Worm (Caenorhabditis elegans) whole organism, L4 larva: ENCODE measurements around the gene clec-3.

Experiments used
- T20F7.1 ChIP-seq: fragments of 200-800 bp; sonication (Bioruptor generic); optimal IDR thresholded peaks from 2 replicates; lab custom pipeline; 2018; ENCODE audit warnings: mild to moderate bottlenecking, missing genetic modification characterization, missing compliant biosample characterization
- Y48G9A.11 ChIP-seq: fragments of 200-800 bp; sonication (Bioruptor generic); IDR thresholded peaks from 2 replicates; pipeline ENCODE4 v1.3.6; 2022; ENCODE audit warnings: missing genetic modification reagents, missing genetic modification characterization, missing compliant biosample characterization
- Y75B8A.6 ChIP-seq: fragments of 200-800 bp; sonication (Bioruptor generic); IDR thresholded peaks from 2 replicates; pipeline ENCODE4 v1.3.6; 2022; ENCODE audit warnings: missing genetic modification reagents, missing genetic modification characterization, missing compliant biosample characterization
- aha-1 ChIP-seq: fragments of 150-350 bp; peaks from one replicate; lab custom pipeline; 2014; ENCODE audit warnings: missing biosample characterization, missing genetic modification characterization
- arid-1 ChIP-seq: fragments of 200-800 bp; sonication (Bioruptor generic); conservative IDR thresholded peaks from 2 replicates; pipeline ENCODE4 v1.3.6; 2022; ENCODE audit warnings: missing genetic modification reagents, missing genetic modification characterization, missing compliant biosample characterization
- attf-4 ChIP-seq: sonication (generic microtip); optimal IDR thresholded peaks from 3 replicates; lab custom pipeline; 2017; ENCODE audit warnings: missing biosample characterization, missing genetic modification characterization
- ceh-44 ChIP-seq: fragments of 200-800 bp; sonication (Bioruptor generic); IDR thresholded peaks from 2 replicates; pipeline ENCODE4 v1.3.6; 2022; ENCODE audit warnings: missing genetic modification reagents, missing genetic modification characterization, missing compliant biosample characterization
- ceh-62 ChIP-seq: sonication (generic microtip); optimal IDR thresholded peaks from 2 replicates; lab custom pipeline; 2017; ENCODE audit warnings: missing biosample characterization, missing genetic modification characterization
- ces-1 ChIP-seq: fragments of 150-350 bp; sonication (generic microtip); optimal IDR thresholded peaks from 4 replicates; lab custom pipeline; 2014; ENCODE audit warnings: missing biosample characterization, missing genetic modification reagents, missing genetic modification characterization
- ctbp-1 ChIP-seq: fragments of 200-800 bp; sonication (Bioruptor generic); IDR thresholded peaks from 2 replicates; pipeline ENCODE4 v1.3.6; 2022; ENCODE audit warnings: missing genetic modification reagents, missing genetic modification characterization, missing compliant biosample characterization
- daf-16 ChIP-seq, 3 experiments: sonication (generic microtip); optimal IDR thresholded peaks; 2 replicates each; lab custom pipeline; 2016 to 2017; ENCODE audit warnings: missing genetic modification characterization in 3 of 3, missing genetic modification reagents in 3 of 3, mild to moderate bottlenecking in 2 of 3, missing compliant biosample characterization in 2 of 3, missing biosample characterization in 1 of 3, moderate library complexity in 1 of 3
- dmd-6 ChIP-seq: fragments of 200-800 bp; sonication (Bioruptor generic); IDR thresholded peaks from 2 replicates; pipeline ENCODE4 v1.3.6; 2022; ENCODE audit warnings: missing genetic modification reagents, missing genetic modification characterization, missing compliant biosample characterization
- dmd-9 ChIP-seq: fragments of 200-800 bp; sonication (Bioruptor generic); IDR thresholded peaks from 2 replicates; pipeline ENCODE4 v1.3.6; 2022; ENCODE audit warnings: missing genetic modification reagents, missing genetic modification characterization, missing compliant biosample characterization
- dpl-1 ChIP-seq: fragments of 150-350 bp; optimal IDR thresholded peaks from 2 replicates; lab custom pipeline; 2014; ENCODE audit warnings: missing biosample characterization, missing genetic modification reagents, missing genetic modification characterization
- duxl-1 ChIP-seq: sonication (generic microtip); optimal IDR thresholded peaks from 2 replicates; lab custom pipeline; 2016; ENCODE audit warnings: mild to moderate bottlenecking, missing genetic modification characterization, moderate library complexity, missing compliant biosample characterization; ENCODE audit not compliant: poor library complexity
- dve-1 ChIP-seq: sonication (generic microtip); optimal IDR thresholded peaks from 2 replicates; lab custom pipeline; 2017; ENCODE audit warnings: antibody characterized with exemption, mild to moderate bottlenecking, missing genetic modification characterization, missing compliant biosample characterization; ENCODE audit not compliant: insufficient read depth
- egl-43 ChIP-seq: fragments of 200-800 bp; sonication (Bioruptor generic); IDR thresholded peaks from 2 replicates; pipeline ENCODE4 v1.3.6; 2022; ENCODE audit warnings: missing genetic modification reagents, missing genetic modification characterization, missing compliant biosample characterization
- gei-8 ChIP-seq: fragments of 200-800 bp; sonication (Bioruptor generic); optimal IDR thresholded peaks from 2 replicates; lab custom pipeline; 2018; ENCODE audit warnings: mild to moderate bottlenecking, missing genetic modification characterization, missing compliant biosample characterization
- hlh-11 ChIP-seq: fragments of 200-800 bp; sonication (Bioruptor generic); optimal IDR thresholded peaks from 2 replicates; lab custom pipeline; 2018; ENCODE audit warnings: mild to moderate bottlenecking, missing genetic modification characterization, missing compliant biosample characterization
- hlh-30 ChIP-seq: sonication (generic microtip); optimal IDR thresholded peaks from 2 replicates; lab custom pipeline; 2017; ENCODE audit warnings: antibody characterized with exemption, mild to moderate bottlenecking, missing genetic modification characterization, missing compliant biosample characterization; ENCODE audit not compliant: insufficient read depth
- hmg-1.1 ChIP-seq: fragments of 200-800 bp; sonication (Bioruptor generic); IDR thresholded peaks from 2 replicates; pipeline ENCODE4 v1.3.6; 2022; ENCODE audit warnings: missing genetic modification reagents, missing genetic modification characterization, missing compliant biosample characterization
- jun-1 ChIP-seq: fragments of 150-350 bp; optimal IDR thresholded peaks from 2 replicates; lab custom pipeline; 2014; ENCODE audit warnings: missing biosample characterization, missing genetic modification reagents, missing genetic modification characterization
- lim-7 ChIP-seq: fragments of 200-800 bp; sonication (Bioruptor generic); IDR thresholded peaks from 2 replicates; pipeline ENCODE4 v1.3.6; 2022; ENCODE audit warnings: missing genetic modification characterization, missing compliant biosample characterization
- lin-1 ChIP-seq: fragments of 200-800 bp; sonication (Bioruptor generic); IDR thresholded peaks from 2 replicates; pipeline ENCODE4 v1.3.6; 2022; ENCODE audit warnings: missing genetic modification reagents, missing genetic modification characterization, missing compliant biosample characterization
- lin-13 ChIP-seq: fragments of 150-350 bp; optimal IDR thresholded peaks from 2 replicates; lab custom pipeline; 2014; ENCODE audit warnings: missing biosample characterization, missing genetic modification reagents, missing genetic modification characterization
- lin-38 ChIP-seq: fragments of 200-800 bp; sonication (Bioruptor generic); IDR thresholded peaks from 2 replicates; pipeline ENCODE4 v1.3.6; 2022; ENCODE audit warnings: missing genetic modification reagents, missing genetic modification characterization, missing compliant biosample characterization
- lin-39 ChIP-seq: fragments of 150-350 bp; optimal IDR thresholded peaks from 2 replicates; lab custom pipeline; 2014; ENCODE audit warnings: missing biosample characterization, missing genetic modification reagents, missing genetic modification characterization
- lir-3 ChIP-seq: sonication (generic microtip); optimal IDR thresholded peaks from 2 replicates; lab custom pipeline; 2016; ENCODE audit warnings: mild to moderate bottlenecking, missing genetic modification characterization, missing compliant biosample characterization
- lsy-2 ChIP-seq, 2 experiments: fragments of 150-350 bp in 1 of 2; sonication (generic microtip) in 1 of 2; optimal IDR thresholded peaks; 2 replicates each; lab custom pipeline; 2014 to 2017; ENCODE audit warnings: missing biosample characterization in 2 of 2, missing genetic modification characterization in 2 of 2
- mep-1 ChIP-seq: fragments of 150-350 bp; sonication (generic microtip); optimal IDR thresholded peaks from 3 replicates; lab custom pipeline; 2014; ENCODE audit warnings: missing biosample characterization, missing genetic modification characterization
- mes-2 ChIP-seq: sonication (generic microtip); optimal IDR thresholded peaks from 2 replicates; lab custom pipeline; 2016; ENCODE audit warnings: missing genotype, mild to moderate bottlenecking, missing genetic modification characterization, missing compliant biosample characterization; ENCODE audit not compliant: poor library complexity, severe bottlenecking
- mxl-2 ChIP-seq: fragments of 200-800 bp; sonication (Bioruptor generic); conservative IDR thresholded peaks from 2 replicates; pipeline ENCODE4 v1.3.6; 2022; ENCODE audit warnings: missing genetic modification reagents, missing genetic modification characterization, missing compliant biosample characterization
- mxl-3 ChIP-seq: fragments of 200-800 bp; sonication (Bioruptor generic); optimal IDR thresholded peaks from 2 replicates; lab custom pipeline; 2018; ENCODE audit warnings: mild to moderate bottlenecking, missing genetic modification characterization, missing compliant biosample characterization
- nhr-102 ChIP-seq: sonication (generic microtip); optimal IDR thresholded peaks from 2 replicates; lab custom pipeline; 2016; ENCODE audit warnings: mild to moderate bottlenecking, missing genetic modification characterization, moderate library complexity, missing compliant biosample characterization
- nhr-28 ChIP-seq: fragments of 150-350 bp; optimal IDR thresholded peaks from 2 replicates; lab custom pipeline; 2014; ENCODE audit warnings: missing biosample characterization, missing genetic modification characterization
- nhr-77 ChIP-seq: fragments of 150-350 bp; optimal IDR thresholded peaks from 2 replicates; lab custom pipeline; 2014; ENCODE audit warnings: missing biosample characterization, missing genetic modification characterization
- pha-4 ChIP-seq, 2 experiments: fragments of 150-350 bp in 1 of 2; fragments of 200-800 bp in 1 of 2; sonication (Bioruptor generic) in 1 of 2; IDR thresholded peaks in 1 of 2; optimal IDR thresholded peaks in 1 of 2; 2 replicates each; pipeline versions ENCODE4 v1.3.6 to Lab custom; 2014 to 2022; ENCODE audit warnings: missing genetic modification characterization in 2 of 2, missing genetic modification reagents in 2 of 2, missing biosample characterization in 1 of 2, missing compliant biosample characterization in 1 of 2
- php-3 ChIP-seq: fragments of 200-800 bp; sonication (Bioruptor generic); IDR thresholded peaks from 2 replicates; pipeline ENCODE4 v1.3.6; 2022; ENCODE audit warnings: missing genetic modification reagents, missing genetic modification characterization, missing compliant biosample characterization
- pqm-1 ChIP-seq: sonication (generic microtip); optimal IDR thresholded peaks from 2 replicates; lab custom pipeline; 2017; ENCODE audit warnings: missing biosample characterization, missing genetic modification characterization
- rbr-2 ChIP-seq: sonication (generic microtip); optimal IDR thresholded peaks from 2 replicates; lab custom pipeline; 2016; ENCODE audit warnings: missing genotype, missing genetic modification characterization, missing compliant biosample characterization
- set-16 ChIP-seq: fragments of 200-800 bp; sonication (Bioruptor generic); IDR thresholded peaks from 2 replicates; pipeline ENCODE4 v1.3.6; 2022; ENCODE audit warnings: missing genetic modification reagents, missing genetic modification characterization, missing compliant biosample characterization
- snpc-1.2 ChIP-seq: fragments of 200-800 bp; sonication (Bioruptor generic); IDR thresholded peaks from 2 replicates; pipeline ENCODE4 v1.3.6; 2022; ENCODE audit warnings: missing genetic modification reagents, missing genetic modification characterization, missing compliant biosample characterization
- tra-1 ChIP-seq: fragments of 200-800 bp; sonication (Bioruptor generic); IDR thresholded peaks from 2 replicates; pipeline ENCODE4 v1.3.6; 2022; ENCODE audit warnings: missing genetic modification reagents, missing genetic modification characterization, missing compliant biosample characterization
- zip-2 ChIP-seq: fragments of 150-350 bp; optimal IDR thresholded peaks from 2 replicates; lab custom pipeline; 2014; ENCODE audit warnings: missing biosample characterization, missing genetic modification characterization

clec-3 gene

ce11 chrII:2976597-2976996 is 43.1 kb downstream of the clec-3 start, which contains the start of gene nhr-88 (continued):
- TF ChIP-seq egl-43 (GFP tag; lab: Robert Waterston, UW) = 0 out of 2 replicates have a peak, but pooled peaks have one; percentile 70
- TF ChIP-seq gei-8 (GFP tag; lab: Kevin White, UChicago) = no peak
- peak; percentile 58 for TF ChIP-seq hmg-1.1 (GFP tag; lab: Robert Waterston, UW)
- TF ChIP-seq duxl-1 (tag; lab: Kevin White, UChicago) = no peak
- TF ChIP-seq Y48G9A.11 (GFP tag; lab: Robert Waterston, UW) = no peak
- peak; percentile 13; the same call in 1 of the 2 replicates for TF ChIP-seq set-16 (GFP tag; lab: Robert Waterston, UW)
- TF ChIP-seq daf-16 (GFP tag; optimal IDR thresholded peaks at IDR 0.05; lab: Kevin White, UChicago) = no peak
- no peak for TF ChIP-seq daf-16 (tag; optimal IDR thresholded peaks at IDR 0.05; lab: Kevin White, UChicago)
- no peak for TF ChIP-seq ceh-62
- TF ChIP-seq ctbp-1 (GFP tag; lab: Robert Waterston, UW) = 0 out of 2 replicates have a peak, but pooled peaks have one; percentile 45
- no peak for TF ChIP-seq attf-4 (tag; lab: Kevin White, UChicago)
- TF ChIP-seq, all 104 proteins: peak for 22

ce11 chrII:2975561-2976230 is 44.0 kb downstream of the clec-3 start:
- TF ChIP-seq duxl-1 (tag; lab: Kevin White, UChicago) (no peak), dve-1 (tag; lab: Kevin White, UChicago) (peak; percentile 84), lin-1 (GFP tag; lab: Robert Waterston, UW) (0 out of 2 replicates have a peak, but pooled peaks have one; percentile 38), nhr-77 (tag; lab: Kevin White, UChicago) (peak; percentile 65), mxl-2 (GFP tag; lab: Robert Waterston, UW) (no peak), jun-1 (tag; lab: Kevin White, UChicago) (no peak), dmd-6 (peak; percentile 89), lim-7 (GFP tag; lab: Robert Waterston, UW) (no peak), pha-4 (GFP tag; IDR thresholded peaks at IDR 0.05; lab: Robert Waterston, UW) (no peak), pha-4 (tag; optimal IDR thresholded peaks at IDR 0.05; lab: Kevin White, UChicago) (no peak), nhr-28 (tag; lab: Kevin White, UChicago) (peak; percentile 70), ceh-44 (GFP tag; lab: Robert Waterston, UW) (no peak), Y75B8A.6 (GFP tag; lab: Robert Waterston, UW) (no peak), hlh-30 (tag; lab: Kevin White, UChicago) (peak; percentile 18), egl-43 (GFP tag; lab: Robert Waterston, UW) (no peak), rbr-2 (tag; lab: Kevin White, UChicago) (no peak), lin-13 (peak; percentile 2), dmd-9 (no peak), snpc-1.2 (GFP tag; lab: Robert Waterston, UW) (no peak), ctbp-1 (GFP tag; lab: Robert Waterston, UW) (no peak), ceh-62 (no peak), zip-2 (tag; lab: Kevin White, UChicago) (no peak), lsy-2 (tag; optimal IDR thresholded peaks at IDR 0.05; lab: Kevin White, UChicago) (peak in 1 of 2 experiments; percentile 4), arid-1 (GFP tag; lab: Robert Waterston, UW) (no peak), mes-2 (tag; lab: Kevin White, UChicago) (peak; percentile 26), ces-1 (no peak), pqm-1 (tag; lab: Kevin White, UChicago) (peak; percentile 89), lin-38 (GFP tag; lab: Robert Waterston, UW) (no peak), mxl-3 (GFP tag; lab: Kevin White, UChicago) (peak; percentile 2), aha-1 (tag; lab: Kevin White, UChicago) (peak; percentile 38), mep-1 (tag; lab: Kevin White, UChicago) (peak; percentile 37), hmg-1.1 (GFP tag; lab: Robert Waterston, UW) (no peak), nhr-102 (no peak), lin-39 (no peak), daf-16 (GFP tag; optimal IDR thresholded peaks at IDR 0.05; lab: Kevin White, UChicago) (no peak), daf-16 (tag; optimal IDR thresholded peaks at IDR 0.05; lab: Kevin White, UChicago) (peak; percentile 84), php-3 (peak; percentile 39; the same call in 1 of the 2 replicates), tra-1 (GFP tag; lab: Robert Waterston, UW) (no peak), hlh-11 (tag; lab: Kevin White, UChicago) (peak; percentile 77), dpl-1 (GFP tag; lab: Kevin White, UChicago) (peak; percentile 3), T20F7.1 (GFP tag; lab: Kevin White, UChicago) (peak; percentile 14), lir-3 (no peak)
